Worm (Caenorhabditis elegans) whole organism, mixed stage, embryonic: ENCODE results near the gene usp-33.

ENCODE experiments used
- M03D4.4 ChIP-seq: sonication (generic microtip); optimal IDR thresholded peaks from 2 replicates; lab custom pipeline; 2017; ENCODE audit warnings: mild to moderate bottlenecking, missing genetic modification characterization, missing compliant biosample characterization
- blmp-1 ChIP-seq: fragments of 150-350 bp; optimal IDR thresholded peaks from 2 replicates; lab custom pipeline; 2014; ENCODE audit warnings: missing biosample characterization, missing genetic modification characterization
- ceh-39 ChIP-seq: fragments of 150-350 bp; optimal IDR thresholded peaks from 2 replicates; lab custom pipeline; 2014; ENCODE audit warnings: missing biosample characterization, missing genetic modification characterization
- ceh-43 ChIP-seq: fragments of 200-800 bp; sonication (Bioruptor generic); optimal IDR thresholded peaks from 2 replicates; lab custom pipeline; 2018; ENCODE audit warnings: mild to moderate bottlenecking, missing genetic modification characterization, moderate library complexity, missing compliant biosample characterization
- ceh-83 ChIP-seq: fragments of 200-800 bp; sonication (Bioruptor generic); optimal IDR thresholded peaks from 2 replicates; lab custom pipeline; 2018; ENCODE audit warnings: mild to moderate bottlenecking, missing genetic modification characterization, missing compliant biosample characterization
- ces-1 ChIP-seq: fragments of 150-350 bp; optimal IDR thresholded peaks from 2 replicates; lab custom pipeline; 2014; ENCODE audit warnings: missing biosample characterization, missing genetic modification reagents, missing genetic modification characterization
- cnd-1 ChIP-seq: fragments of 200-800 bp; sonication (Bioruptor generic); optimal IDR thresholded peaks from 2 replicates; lab custom pipeline; 2018; ENCODE audit warnings: mild to moderate bottlenecking, missing genetic modification characterization, missing compliant biosample characterization
- drap-1 ChIP-seq: fragments of 200-800 bp; sonication (Bioruptor generic); optimal IDR thresholded peaks from 3 replicates; lab custom pipeline; 2018; ENCODE audit warnings: mild to moderate bottlenecking, missing genetic modification characterization, missing compliant biosample characterization
- elt-1 ChIP-seq: sonication (generic microtip); optimal IDR thresholded peaks from 2 replicates; lab custom pipeline; 2017; ENCODE audit warnings: missing genetic modification characterization, mild to moderate bottlenecking, missing compliant biosample characterization, antibody characterized with exemption, moderate library complexity, borderline replicate concordance; ENCODE audit not compliant: insufficient read depth
- flh-1 ChIP-seq: fragments of 200-800 bp; sonication (Bioruptor generic); optimal IDR thresholded peaks from 2 replicates; lab custom pipeline; 2018; ENCODE audit warnings: mild to moderate bottlenecking, missing genetic modification characterization, moderate library complexity, missing compliant biosample characterization
- hlh-1 ChIP-seq: fragments of 150-350 bp; optimal IDR thresholded peaks from 2 replicates; lab custom pipeline; 2014; ENCODE audit warnings: missing biosample characterization, missing genetic modification reagents, missing genetic modification characterization
- lin-13 ChIP-seq: fragments of 150-350 bp; optimal IDR thresholded peaks from 2 replicates; lab custom pipeline; 2014; ENCODE audit warnings: missing biosample characterization, missing genetic modification characterization
- lin-32 ChIP-seq: fragments of 200-800 bp; sonication (Bioruptor generic); optimal IDR thresholded peaks from 2 replicates; lab custom pipeline; 2018; ENCODE audit warnings: mild to moderate bottlenecking, missing genetic modification characterization, missing compliant biosample characterization
- lsy-2 ChIP-seq: fragments of 150-350 bp; optimal IDR thresholded peaks from 2 replicates; lab custom pipeline; 2014; ENCODE audit warnings: missing biosample characterization, missing genetic modification characterization
- mab-5 ChIP-seq: fragments of 150-350 bp; optimal IDR thresholded peaks from 2 replicates; lab custom pipeline; 2014; ENCODE audit warnings: missing biosample characterization, missing genetic modification characterization
- mep-1 ChIP-seq: fragments of 150-350 bp; optimal IDR thresholded peaks from 2 replicates; lab custom pipeline; 2017; ENCODE audit warnings: missing biosample characterization, missing genetic modification reagents, missing genetic modification characterization, inconsistent platforms
- mls-2 ChIP-seq: sonication (generic microtip); optimal IDR thresholded peaks from 2 replicates; lab custom pipeline; 2016; ENCODE audit warnings: mild to moderate bottlenecking, missing genetic modification characterization, moderate library complexity, missing compliant biosample characterization
- nhr-12 ChIP-seq: fragments of 150-350 bp; optimal IDR thresholded peaks from 2 replicates; lab custom pipeline; 2014; ENCODE audit warnings: missing biosample characterization, missing genetic modification characterization
- nhr-237 ChIP-seq: fragments of 150-350 bp; optimal IDR thresholded peaks from 2 replicates; lab custom pipeline; 2014; ENCODE audit warnings: missing biosample characterization, missing genetic modification characterization
- nhr-28 ChIP-seq: fragments of 150-350 bp; optimal IDR thresholded peaks from 2 replicates; lab custom pipeline; 2014; ENCODE audit warnings: missing biosample characterization, missing genetic modification characterization
- nhr-76 ChIP-seq: sonication (generic microtip); optimal IDR thresholded peaks from 2 replicates; lab custom pipeline; 2017; ENCODE audit warnings: missing biosample characterization, missing genetic modification characterization
- pha-4 ChIP-seq: fragments of 150-350 bp; optimal IDR thresholded peaks from 2 replicates; lab custom pipeline; 2018; ENCODE audit warnings: missing biosample characterization, missing genetic modification reagents, missing genetic modification characterization
- sem-2 ChIP-seq: fragments of 200-800 bp; sonication (Bioruptor generic); optimal IDR thresholded peaks from 2 replicates; lab custom pipeline; 2018; ENCODE audit warnings: mild to moderate bottlenecking, missing genetic modification characterization, missing compliant biosample characterization
- sptf-1 ChIP-seq: sonication (generic microtip); optimal IDR thresholded peaks from 2 replicates; lab custom pipeline; 2017; ENCODE audit warnings: mild to moderate bottlenecking, missing genetic modification characterization, moderate library complexity, missing compliant biosample characterization
- unc-120 ChIP-seq: sonication (generic microtip); optimal IDR thresholded peaks from 2 replicates; lab custom pipeline; 2017; ENCODE audit warnings: missing genetic modification characterization, missing compliant biosample characterization; ENCODE audit not compliant: poor library complexity, severe bottlenecking
- unc-39 ChIP-seq: fragments of 150-350 bp; optimal IDR thresholded peaks from 2 replicates; lab custom pipeline; 2014; ENCODE audit warnings: missing biosample characterization, missing genetic modification characterization
- unc-62 ChIP-seq: fragments of 150-350 bp; optimal IDR thresholded peaks from 2 replicates; lab custom pipeline; 2014; ENCODE audit warnings: missing biosample characterization, missing genetic modification reagents, missing genetic modification characterization
- zip-8 ChIP-seq: fragments of 150-350 bp; optimal IDR thresholded peaks from 2 replicates; lab custom pipeline; 2014; ENCODE audit warnings: missing biosample characterization, missing genetic modification characterization
- ztf-11 ChIP-seq: fragments of 150-350 bp; optimal IDR thresholded peaks from 2 replicates; lab custom pipeline; 2014; ENCODE audit warnings: missing biosample characterization, missing genetic modification characterization

The usp-33 gene

DNA sequence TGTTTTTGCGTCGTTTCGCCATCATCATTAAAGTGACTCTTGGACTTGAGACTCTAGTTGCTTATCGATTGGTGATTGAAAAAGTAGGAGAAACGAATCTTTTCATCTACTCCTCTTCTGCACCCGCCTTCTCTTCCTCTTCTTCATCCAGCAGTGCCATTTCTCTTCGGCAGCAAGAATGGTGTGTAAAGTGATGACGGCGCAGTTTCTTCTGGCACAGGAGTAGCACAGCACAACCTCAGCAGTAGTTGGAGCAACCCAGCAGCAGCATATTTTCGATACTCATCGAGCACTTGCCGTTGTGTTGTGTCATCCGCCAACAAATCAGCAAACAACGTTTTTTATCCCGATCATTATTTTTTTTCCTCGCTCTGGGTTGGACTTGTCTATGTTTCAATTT is 15.7 kb upstream of the usp-33 start:
- TF ChIP-seq cnd-1 (tag; lab: Kevin White, UChicago) (no peak), mls-2 (tag; lab: Kevin White, UChicago) (no peak), nhr-28 (tag; lab: Kevin White, UChicago) (no peak), unc-120 (tag; lab: Kevin White, UChicago) (peak; percentile 66), nhr-12 (tag; lab: Kevin White, UChicago) (no peak), flh-1 (GFP tag; lab: Kevin White, UChicago) (no peak), mab-5 (tag; lab: Kevin White, UChicago) (no peak), ceh-43 (GFP tag; lab: Kevin White, UChicago) (no peak), mep-1 (tag; lab: Kevin White, UChicago) (peak; percentile 5), pha-4 (tag; lab: Kevin White, UChicago) (no peak), sem-2 (GFP tag; lab: Kevin White, UChicago) (no peak), lsy-2 (tag; lab: Kevin White, UChicago) (no peak), hlh-1 (tag; lab: Kevin White, UChicago) (peak; percentile 61)

DNA sequence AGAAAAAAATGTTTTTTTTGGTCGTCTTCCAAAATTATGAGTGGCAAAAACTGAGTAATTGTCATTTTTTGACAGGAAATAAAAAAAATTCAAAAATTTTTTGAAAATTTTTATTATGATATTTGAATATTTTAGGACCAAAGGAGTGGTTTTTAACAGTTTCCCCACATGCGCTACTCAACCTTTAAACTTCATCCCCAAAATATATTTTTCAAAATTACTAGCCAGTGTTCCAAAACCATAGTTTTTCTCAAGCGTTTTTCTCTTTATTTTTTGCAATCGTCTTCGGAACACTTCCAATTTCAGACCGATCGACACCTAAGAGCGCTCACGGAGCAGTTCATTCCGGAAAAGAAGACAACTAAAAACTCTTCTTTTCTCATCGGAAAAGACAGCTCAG is 14.2 kb upstream of the usp-33 start, which contains the start of gene K09A9.6:
TSS of gene K09A9.6 (plus strand) at position 301 of the 400 bp plus-strand sequence.
- no peak for TF ChIP-seq ztf-11 (tag; lab: Kevin White, UChicago)
- TF ChIP-seq sem-2 (GFP tag; lab: Kevin White, UChicago), result no peak
- no peak for TF ChIP-seq lin-32 (GFP tag; lab: Kevin White, UChicago)
- TF ChIP-seq nhr-12 (tag; lab: Kevin White, UChicago), result no peak
- no peak for TF ChIP-seq hlh-1 (tag; lab: Kevin White, UChicago)
- no peak for TF ChIP-seq lsy-2 (tag; lab: Kevin White, UChicago)
- no peak for TF ChIP-seq pha-4 (tag; lab: Kevin White, UChicago)
- no peak for TF ChIP-seq M03D4.4
- TF ChIP-seq unc-62 (GFP tag; lab: Kevin White, UChicago), result no peak
- TF ChIP-seq nhr-28 (tag; lab: Kevin White, UChicago), result no peak
- TF ChIP-seq ceh-83 (GFP tag; lab: Kevin White, UChicago), result no peak
- no peak for TF ChIP-seq lin-13 (tag; lab: Kevin White, UChicago)
- no peak for TF ChIP-seq flh-1 (GFP tag; lab: Kevin White, UChicago)
- TF ChIP-seq sptf-1 (tag; lab: Kevin White, UChicago), result no peak
- no peak for TF ChIP-seq ceh-39 (tag; lab: Kevin White, UChicago)
- TF ChIP-seq zip-8 (tag; lab: Kevin White, UChicago), result no peak

DNA sequence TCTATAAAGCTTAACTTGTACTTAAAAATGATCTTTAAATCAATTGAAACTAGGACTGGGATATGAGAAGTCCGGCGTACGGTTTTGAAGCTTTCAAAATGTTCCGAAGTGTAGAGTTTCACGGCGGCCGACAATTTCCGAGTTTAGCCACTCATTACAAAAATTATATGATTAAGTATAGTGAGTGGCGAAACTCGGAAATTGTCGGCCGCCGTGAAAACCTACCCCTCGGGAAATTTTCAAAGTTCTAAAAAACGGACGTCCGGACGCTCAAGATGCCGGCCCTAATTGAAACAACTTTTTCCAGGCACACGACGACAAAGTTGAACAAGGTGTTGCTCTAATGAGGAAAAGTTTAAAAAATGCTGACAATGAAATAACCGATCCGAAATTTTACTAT is 6.0 kb upstream of the usp-33 start:
- TF ChIP-seq unc-39 (tag; lab: Kevin White, UChicago), result no peak
- TF ChIP-seq lsy-2 (tag; lab: Kevin White, UChicago), result no peak
- TF ChIP-seq elt-1 (tag; lab: Kevin White, UChicago), result no peak
- no peak for TF ChIP-seq nhr-237 (tag; lab: Kevin White, UChicago)
- no peak for TF ChIP-seq blmp-1 (tag; lab: Kevin White, UChicago)
- no peak for TF ChIP-seq hlh-1 (tag; lab: Kevin White, UChicago)
- no peak for TF ChIP-seq cnd-1 (tag; lab: Kevin White, UChicago)
- no peak for TF ChIP-seq M03D4.4
- no peak for TF ChIP-seq mls-2 (tag; lab: Kevin White, UChicago)
- no peak for TF ChIP-seq nhr-28 (tag; lab: Kevin White, UChicago)
- no peak for TF ChIP-seq ceh-83 (GFP tag; lab: Kevin White, UChicago)
- TF ChIP-seq zip-8 (tag; lab: Kevin White, UChicago), result no peak
- no peak for TF ChIP-seq mep-1 (tag; lab: Kevin White, UChicago)
- no peak for TF ChIP-seq nhr-76

DNA sequence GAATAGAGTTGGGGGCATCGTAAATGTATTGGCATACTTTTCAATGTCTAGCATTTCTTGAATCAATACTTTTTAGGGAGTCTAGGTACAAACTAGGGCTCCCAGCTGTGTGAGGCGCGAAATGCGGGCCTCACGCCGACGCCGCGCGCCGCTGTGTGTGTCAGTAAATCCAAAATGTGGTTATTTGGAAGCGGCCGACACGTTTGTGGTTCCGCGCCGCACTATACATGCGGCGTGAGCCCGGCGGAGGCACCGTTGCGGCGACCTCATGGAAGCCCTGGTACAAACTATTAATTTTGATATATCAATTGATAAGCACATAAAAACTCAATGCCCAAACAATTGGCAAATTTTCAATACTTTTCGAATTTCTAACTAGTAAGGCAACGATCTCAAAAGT is 5.0 kb upstream of the usp-33 start:
- TF ChIP-seq unc-39 (tag; lab: Kevin White, UChicago) (no peak), pha-4 (tag; lab: Kevin White, UChicago) (no peak), ces-1 (GFP tag; lab: Kevin White, UChicago) (no peak), ceh-43 (GFP tag; lab: Kevin White, UChicago) (no peak), flh-1 (GFP tag; lab: Kevin White, UChicago) (no peak), lin-32 (GFP tag; lab: Kevin White, UChicago) (no peak), sptf-1 (tag; lab: Kevin White, UChicago) (no peak), ceh-83 (GFP tag; lab: Kevin White, UChicago) (no peak), drap-1 (no peak), lsy-2 (tag; lab: Kevin White, UChicago) (no peak), nhr-28 (tag; lab: Kevin White, UChicago) (no peak), mab-5 (tag; lab: Kevin White, UChicago) (no peak)
